Worm (Caenorhabditis elegans): ENCODE results near the gene nse-4.

The nse-4 gene

ce11 chrIV:11480027-11480896 is at the start of gene nse-4, which contains the start of gene mbf-1:
Gene nse-4 (plus strand): TSS chrIV:11480846.
Gene mbf-1 (minus strand): TSS chrIV:11480369.
- TF ChIP-seq unc-62 (GFP tag; optimal IDR thresholded peaks at IDR 0.05): no peak

ce11 chrIV:11431448-11431847 is 49.2 kb upstream of the nse-4 start:
- no peak for TF ChIP-seq unc-62 (GFP tag; optimal IDR thresholded peaks at IDR 0.05)

- no peak for TF ChIP-seq unc-62 (GFP tag; optimal IDR thresholded peaks at IDR 0.05)
These were observed 46.9 kb upstream of the nse-4 start for ce11 chrIV:11433709-11434108.

- no peak for TF ChIP-seq unc-62 (GFP tag; optimal IDR thresholded peaks at IDR 0.05)
These were observed 46.1 kb upstream of the nse-4 start for ce11 chrIV:11434575-11434974.

ce11 chrIV:11435761-11436160 is 44.9 kb upstream of the nse-4 start:
- no peak for TF ChIP-seq unc-62 (GFP tag; optimal IDR thresholded peaks at IDR 0.05)

- no peak for TF ChIP-seq unc-62 (GFP tag; optimal IDR thresholded peaks at IDR 0.05)
These were observed 42.4 kb upstream of the nse-4 start for ce11 chrIV:11438255-11438654.

ce11 chrIV:11452928-11453327 is 27.7 kb upstream of the nse-4 start:
- no peak for TF ChIP-seq unc-62 (GFP tag; optimal IDR thresholded peaks at IDR 0.05)

- TF ChIP-seq unc-62 (GFP tag; optimal IDR thresholded peaks at IDR 0.05): no peak
These were observed 24.8 kb upstream of the nse-4 start for ce11 chrIV:11455824-11456223.

- TF ChIP-seq unc-62 (GFP tag; optimal IDR thresholded peaks at IDR 0.05): no peak
These were observed 21.9 kb upstream of the nse-4 start for ce11 chrIV:11458700-11459263.

- TF ChIP-seq unc-62 (GFP tag; optimal IDR thresholded peaks at IDR 0.05): no peak
These were observed 21.0 kb upstream of the nse-4 start, which contains the start of gene npr-3 for ce11 chrIV:11459684-11460083. Gene npr-3 (plus strand): TSS chrIV:11459984.

- no peak for TF ChIP-seq unc-62 (GFP tag; optimal IDR thresholded peaks at IDR 0.05)
These were observed 19.3 kb upstream of the nse-4 start for ce11 chrIV:11461335-11461734.

ce11 chrIV:11465125-11465524 is 15.5 kb upstream of the nse-4 start, which contains the start of gene C10C6.3:
Gene C10C6.3 (minus strand): TSS chrIV:11465225.
- TF ChIP-seq unc-62 (GFP tag; optimal IDR thresholded peaks at IDR 0.05): no peak

ce11 chrIV:11467413-11467812 is 13.2 kb upstream of the nse-4 start, which contains the start of gene C10C6.7:
Gene C10C6.7 (minus strand): TSS chrIV:11467513.
- TF ChIP-seq unc-62 (GFP tag; optimal IDR thresholded peaks at IDR 0.05): no peak

- TF ChIP-seq unc-62 (GFP tag; optimal IDR thresholded peaks at IDR 0.05): no peak
These were observed 10.7 kb upstream of the nse-4 start, which contains the start of the genes C10C6.13 and wht-2 for ce11 chrIV:11469698-11470591. Gene C10C6.13 (minus strand): TSS chrIV:11469748. Gene wht-2 (plus strand): TSS chrIV:11470436.

ce11 chrIV:11472023-11472422 is 8.6 kb upstream of the nse-4 start:
- no peak for TF ChIP-seq unc-62 (GFP tag; optimal IDR thresholded peaks at IDR 0.05)

ce11 chrIV:11474067-11474466 is 6.6 kb upstream of the nse-4 start:
- no peak for TF ChIP-seq unc-62 (GFP tag; optimal IDR thresholded peaks at IDR 0.05)
